Fruit fly (Drosophila melanogaster): ENCODE results near the gene dj.

dj gene

dm6 chr3R:7091904-7092303 is 32.8 kb downstream of the dj start:
- TF ChIP-seq insv (optimal IDR thresholded peaks at IDR 0.05) (no peak), h (optimal IDR thresholded peaks at IDR 0.05) (no peak), Sin3A (optimal IDR thresholded peaks at IDR 0.05) (no peak), psq (optimal IDR thresholded peaks at IDR 0.05) (no peak), Myc (optimal IDR thresholded peaks at IDR 0.05) (no peak), ttk (optimal IDR thresholded peaks at IDR 0.05) (no peak)

- no peak for TF ChIP-seq Sin3A (optimal IDR thresholded peaks at IDR 0.05)
- no peak for TF ChIP-seq ttk (optimal IDR thresholded peaks at IDR 0.05)
- TF ChIP-seq psq (optimal IDR thresholded peaks at IDR 0.05), result no peak
- no peak for TF ChIP-seq h (optimal IDR thresholded peaks at IDR 0.05)
- TF ChIP-seq Myc (optimal IDR thresholded peaks at IDR 0.05), result no peak
- TF ChIP-seq insv (optimal IDR thresholded peaks at IDR 0.05), result no peak
These were observed 34.5 kb downstream of the dj start for dm6 chr3R:7093592-7093991.

dm6 chr3R:7094368-7094767 is 35.3 kb downstream of the dj start:
- no peak for TF ChIP-seq ttk (optimal IDR thresholded peaks at IDR 0.05)

dm6 chr3R:7102853-7103833 is 44.0 kb downstream of the dj start:
- TF ChIP-seq Sin3A (optimal IDR thresholded peaks at IDR 0.05), result no peak
- TF ChIP-seq Myc (optimal IDR thresholded peaks at IDR 0.05), result no peak

- TF ChIP-seq Sin3A (optimal IDR thresholded peaks at IDR 0.05) (no peak), h (optimal IDR thresholded peaks at IDR 0.05) (no peak), psq (optimal IDR thresholded peaks at IDR 0.05) (no peak), Myc (optimal IDR thresholded peaks at IDR 0.05) (no peak), insv (optimal IDR thresholded peaks at IDR 0.05) (no peak), ttk (optimal IDR thresholded peaks at IDR 0.05) (no peak)
These were observed 45.2 kb downstream of the dj start for dm6 chr3R:7104308-7104707.

dm6 chr3R:7105503-7106164 is 46.5 kb downstream of the dj start:
- TF ChIP-seq psq (optimal IDR thresholded peaks at IDR 0.05) (no peak), ttk (optimal IDR thresholded peaks at IDR 0.05) (no peak), Sin3A (optimal IDR thresholded peaks at IDR 0.05) (no peak), insv (optimal IDR thresholded peaks at IDR 0.05) (no peak), h (optimal IDR thresholded peaks at IDR 0.05) (no peak), Myc (optimal IDR thresholded peaks at IDR 0.05) (no peak)

- TF ChIP-seq h (optimal IDR thresholded peaks at IDR 0.05), result no peak
- no peak for TF ChIP-seq Myc (optimal IDR thresholded peaks at IDR 0.05)
- TF ChIP-seq Sin3A (optimal IDR thresholded peaks at IDR 0.05), result no peak
- no peak for TF ChIP-seq psq (optimal IDR thresholded peaks at IDR 0.05)
- no peak for TF ChIP-seq insv (optimal IDR thresholded peaks at IDR 0.05)
- no peak for TF ChIP-seq ttk (optimal IDR thresholded peaks at IDR 0.05)
These were observed 48.8 kb downstream of the dj start for dm6 chr3R:7107713-7108588.

dm6 chr3R:7108589-7109312 is 49.6 kb downstream of the dj start:
- TF ChIP-seq Sin3A (optimal IDR thresholded peaks at IDR 0.05), result no peak
- TF ChIP-seq h (optimal IDR thresholded peaks at IDR 0.05), result no peak
- no peak for TF ChIP-seq psq (optimal IDR thresholded peaks at IDR 0.05)
- TF ChIP-seq Myc (optimal IDR thresholded peaks at IDR 0.05), result no peak
- no peak for TF ChIP-seq insv (optimal IDR thresholded peaks at IDR 0.05)
- TF ChIP-seq ttk (optimal IDR thresholded peaks at IDR 0.05), result no peak

- TF ChIP-seq psq (optimal IDR thresholded peaks at IDR 0.05), result no peak
These were observed 50.7 kb downstream of the dj start for dm6 chr3R:7109760-7110303.
